Fruit fly (Drosophila melanogaster) whole organism: ENCODE results near the gene rst.

Source experiments
- CG8478 ChIP-seq: fragments of >200 bp; optimal IDR thresholded peaks from 2 replicates; lab custom pipeline; 2018; ENCODE audit warnings: inconsistent platforms
- Dll ChIP-seq: fragments of >200 bp; optimal IDR thresholded peaks from 2 replicates; lab custom pipeline; 2017
- EcR ChIP-seq, 2 experiments: fragments of >200 bp; optimal IDR thresholded peaks; 2 replicates each; lab custom pipeline; 2017; ENCODE audit warnings: missing biosample characterization in 2 of 2, missing genetic modification characterization in 2 of 2, missing genetic modification reagents in 2 of 2
- pan ChIP-seq: fragments of >200 bp; optimal IDR thresholded peaks from 2 replicates; lab custom pipeline; 2017
- psq ChIP-seq: fragments of >200 bp; optimal IDR thresholded peaks from 2 replicates; lab custom pipeline; 2017
- usp ChIP-seq: fragments of >200 bp; optimal IDR thresholded peaks from 2 replicates; lab custom pipeline; 2017; ENCODE audit warnings: missing biosample characterization, missing genetic modification characterization, mixed read lengths

rst gene

dm6 chrX:2963171-2963570 is 10.5 kb downstream of the rst start:
- no peak for TF ChIP-seq pan (lab: Kevin White, UChicago)
- no peak for TF ChIP-seq EcR (GFP tag; optimal IDR thresholded peaks at IDR 0.05; lab: Kevin White, UChicago)
- no peak for TF ChIP-seq psq (lab: Kevin White, UChicago)

DNA sequence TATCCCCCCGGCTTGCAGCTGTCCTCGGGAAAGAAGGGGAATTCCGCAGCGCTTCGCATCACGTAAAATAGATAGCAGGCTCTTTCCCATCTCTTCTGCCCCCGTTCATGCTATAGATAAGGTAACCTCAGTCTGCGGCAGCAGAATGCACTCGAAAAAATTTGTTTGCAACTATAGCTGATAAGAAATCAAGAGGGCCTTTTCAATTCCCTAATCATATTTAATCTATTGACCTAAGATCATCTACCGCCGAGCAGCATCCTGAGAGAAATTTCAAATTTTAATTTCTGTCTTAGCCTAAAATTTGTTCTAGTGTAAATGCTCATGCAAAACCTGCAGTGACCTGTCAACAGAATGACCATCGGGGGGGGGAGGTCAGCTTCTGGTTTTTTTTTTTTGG is 17.0 kb downstream of the rst start:
- TF ChIP-seq CG8478 (lab: Kevin White, UChicago) (no peak), Dll (lab: Kevin White, UChicago) (no peak), psq (lab: Kevin White, UChicago) (no peak), pan (lab: Kevin White, UChicago) (no peak), EcR (GFP tag; optimal IDR thresholded peaks at IDR 0.05; lab: Kevin White, UChicago) (no peak), usp (GFP tag; lab: Kevin White, UChicago) (no peak)

DNA sequence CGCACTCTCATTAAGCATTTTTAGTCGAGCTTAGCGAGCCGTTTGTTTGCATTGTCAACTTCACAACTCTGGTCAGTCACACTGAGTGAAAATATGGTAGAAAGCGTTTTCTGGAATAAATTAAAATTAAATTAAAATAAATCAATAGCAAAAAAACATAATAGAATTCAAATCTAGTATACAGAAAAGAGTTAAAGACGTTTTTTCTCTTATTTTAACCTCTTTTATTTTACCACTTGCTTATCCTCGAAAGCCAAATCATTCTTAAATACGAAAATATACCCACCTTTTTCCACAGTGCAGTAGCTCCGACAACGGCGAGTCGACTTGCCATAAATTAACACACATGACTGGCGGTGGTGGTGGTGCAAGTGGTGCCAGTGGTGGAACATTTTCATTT is 22.0 kb downstream of the rst start:
- TF ChIP-seq Dll (lab: Kevin White, UChicago) (no peak), EcR (GFP tag; optimal IDR thresholded peaks at IDR 0.05; lab: Kevin White, UChicago) (no peak), psq (lab: Kevin White, UChicago) (no peak), usp (GFP tag; lab: Kevin White, UChicago) (no peak), pan (lab: Kevin White, UChicago) (no peak), CG8478 (lab: Kevin White, UChicago) (no peak)

DNA sequence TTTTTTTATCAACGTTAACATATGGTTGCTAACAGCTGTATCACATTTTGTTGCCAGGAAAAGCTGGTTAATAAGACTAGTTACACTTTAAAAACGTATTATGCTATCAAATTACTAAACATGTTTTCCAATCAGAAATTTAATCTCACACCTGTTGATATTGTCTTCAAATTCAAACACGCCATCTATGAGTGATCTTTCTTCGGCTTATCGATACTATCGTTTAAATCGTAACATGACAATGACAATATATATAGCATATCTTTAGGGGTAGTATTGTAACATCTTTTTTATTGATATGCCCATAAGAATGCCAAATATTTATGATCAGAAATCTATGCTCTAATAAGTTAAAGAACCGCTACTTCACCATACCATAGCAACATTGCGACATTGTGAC is 24.5 kb downstream of the rst start:
- TF ChIP-seq CG8478 (lab: Kevin White, UChicago) = no peak
- TF ChIP-seq Dll (lab: Kevin White, UChicago) = no peak
- TF ChIP-seq psq (lab: Kevin White, UChicago) = no peak
- no peak for TF ChIP-seq pan (lab: Kevin White, UChicago)
- no peak for TF ChIP-seq usp (GFP tag; lab: Kevin White, UChicago)
- TF ChIP-seq EcR (GFP tag; optimal IDR thresholded peaks at IDR 0.05; lab: Kevin White, UChicago) = no peak

DNA sequence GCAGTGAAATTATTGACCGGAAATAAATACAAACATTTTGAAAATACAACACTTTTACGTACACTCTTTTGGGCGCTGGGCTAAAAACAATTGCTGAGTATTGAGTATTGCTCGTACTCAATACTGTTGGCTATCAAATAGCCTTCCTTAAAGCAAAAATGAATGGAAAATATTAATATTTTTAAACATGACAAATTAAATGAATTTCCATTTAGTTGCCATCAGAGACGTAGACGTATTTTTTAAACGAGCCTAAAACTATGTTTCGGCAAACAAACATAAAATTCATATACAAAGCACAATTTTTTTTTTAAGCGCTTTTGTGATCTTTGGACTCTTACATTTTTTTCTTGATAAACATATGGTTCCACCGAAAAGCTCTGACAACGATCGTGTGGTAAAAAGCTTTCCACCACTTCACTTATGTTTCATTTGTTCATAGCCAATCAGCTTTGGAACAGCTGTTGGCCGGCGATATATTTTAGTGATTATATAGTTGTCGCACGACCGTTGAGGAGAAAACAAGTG is 26.0 kb downstream of the rst start, which contains the start of gene CG3603:
TSS of gene CG3603 (plus strand) at position 490 of the 528 bp plus-strand sequence.
- TF ChIP-seq EcR (GFP tag; optimal IDR thresholded peaks at IDR 0.05; lab: Kevin White, UChicago) (no peak), psq (lab: Kevin White, UChicago) (no peak), Dll (lab: Kevin White, UChicago) (no peak), pan (lab: Kevin White, UChicago) (no peak)

DNA sequence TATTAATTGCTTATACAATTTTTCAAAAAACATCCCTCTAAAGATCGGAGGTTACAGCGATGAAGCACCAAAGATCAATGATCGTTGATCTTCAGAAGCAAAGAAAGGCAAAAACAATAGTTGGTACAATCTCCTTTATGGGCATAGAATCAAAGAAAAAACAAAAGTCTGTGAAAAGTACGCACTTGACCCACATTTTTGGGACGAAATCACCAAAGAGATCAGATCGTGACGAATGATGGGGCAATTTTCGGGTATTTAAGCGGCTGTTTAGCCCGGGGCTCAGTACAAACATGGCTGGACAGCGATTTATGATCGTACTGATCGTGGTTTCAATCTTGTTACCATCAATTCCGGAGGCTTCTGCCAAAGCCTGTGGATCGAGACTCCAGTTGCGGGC is 26.8 kb downstream of the rst start, which contains the start of gene CG17959:
TSS of gene CG17959 (plus strand) at position 301 of the 400 bp plus-strand sequence.
- TF ChIP-seq usp (GFP tag; lab: Kevin White, UChicago) (no peak), Dll (lab: Kevin White, UChicago) (no peak), CG8478 (lab: Kevin White, UChicago) (no peak), psq (lab: Kevin White, UChicago) (no peak), pan (lab: Kevin White, UChicago) (no peak), EcR (GFP tag; optimal IDR thresholded peaks at IDR 0.05; lab: Kevin White, UChicago) (no peak)

dm6 chrX:2945103-2945502 is 28.5 kb downstream of the rst start, which contains the start of gene CG14423:
TSS of gene CG14423 (plus strand) at chrX:2945403.
- TF ChIP-seq Dll (lab: Kevin White, UChicago) (no peak), psq (lab: Kevin White, UChicago) (no peak), EcR (GFP tag; optimal IDR thresholded peaks at IDR 0.05; lab: Kevin White, UChicago) (no peak), usp (GFP tag; lab: Kevin White, UChicago) (no peak), pan (lab: Kevin White, UChicago) (no peak), CG8478 (lab: Kevin White, UChicago) (no peak)

dm6 chrX:2943086-2943485 is 30.5 kb downstream of the rst start, which contains the start of gene CG14422:
TSS of gene CG14422 (plus strand) at chrX:2943386.
- TF ChIP-seq Dll (lab: Kevin White, UChicago) (no peak), EcR (GFP tag; optimal IDR thresholded peaks at IDR 0.05; lab: Kevin White, UChicago) (no peak), psq (lab: Kevin White, UChicago) (no peak), pan (lab: Kevin White, UChicago) (no peak)

DNA sequence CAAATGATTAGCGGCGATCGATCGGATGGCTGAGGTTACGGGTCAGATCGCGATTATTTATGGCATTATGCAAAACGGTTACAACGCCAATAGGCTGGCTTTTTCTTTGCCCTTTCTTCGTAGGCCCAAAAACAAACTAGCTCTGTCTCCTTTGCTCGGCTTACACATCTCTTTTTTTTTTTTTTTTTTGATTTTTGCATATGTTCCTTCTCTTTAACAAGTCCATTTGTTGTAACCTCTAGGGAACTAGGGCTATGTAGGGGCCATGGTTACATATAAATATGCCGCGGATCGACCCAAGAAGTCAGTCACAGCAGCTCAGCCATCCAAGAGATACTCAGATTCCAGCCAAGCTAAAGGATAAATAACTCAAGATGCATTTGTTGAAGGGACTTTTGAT is 32.5 kb downstream of the rst start, which contains the start of gene CG14421:
TSS of gene CG14421 (plus strand) at position 301 of the 400 bp plus-strand sequence.
- TF ChIP-seq usp (GFP tag; lab: Kevin White, UChicago) (no peak), pan (lab: Kevin White, UChicago) (no peak)

DNA sequence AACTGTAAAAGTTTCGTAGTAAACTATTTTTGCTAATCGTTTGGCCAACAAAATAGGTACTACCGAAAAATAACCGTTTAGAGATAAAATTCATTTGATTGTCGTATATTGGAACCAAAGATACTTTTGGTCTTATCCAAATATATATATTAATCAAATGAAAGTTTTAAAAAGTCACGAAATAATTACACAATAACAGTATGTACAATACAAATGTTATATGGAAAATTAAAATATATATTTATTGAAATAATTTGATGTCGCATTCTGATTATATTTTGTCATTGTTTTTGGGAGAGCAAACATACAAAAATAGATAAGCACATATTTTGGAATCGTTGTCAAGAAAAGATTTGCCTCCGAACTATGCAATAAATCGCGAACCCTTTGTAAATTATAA is 35.1 kb downstream of the rst start, which contains the start of gene CG14420:
TSS of gene CG14420 (plus strand) at position 301 of the 400 bp plus-strand sequence.
- no peak for TF ChIP-seq EcR (GFP tag; optimal IDR thresholded peaks at IDR 0.05; lab: Kevin White, UChicago)

dm6 chrX:2936727-2937126 is 36.9 kb downstream of the rst start, which contains the start of gene CG3598:
TSS of gene CG3598 (plus strand) at chrX:2937027.
- no peak for TF ChIP-seq Dll (lab: Kevin White, UChicago)
- no peak for TF ChIP-seq psq (lab: Kevin White, UChicago)
- no peak for TF ChIP-seq pan (lab: Kevin White, UChicago)
- no peak for TF ChIP-seq CG8478 (lab: Kevin White, UChicago)

- TF ChIP-seq usp (GFP tag; lab: Kevin White, UChicago) (no peak), CG8478 (lab: Kevin White, UChicago) (no peak), pan (lab: Kevin White, UChicago) (no peak)
Measured at dm6 chrX:2934827-2935226, 38.8 kb downstream of the rst start, which contains the start of gene CG3592. TSS of gene CG3592 (plus strand) at chrX:2935127.
